Worm (Caenorhabditis elegans): ENCODE measurements around the gene gnrr-4.

- TF ChIP-seq F57C9.4 (tag; optimal IDR thresholded peaks at IDR 0.05) (no peak), tbx-9 (tag; optimal IDR thresholded peaks at IDR 0.05; ENCODE audit: borderline replicate concordance) (no peak), athp-1 (tag; optimal IDR thresholded peaks at IDR 0.05) (no peak), ama-1 (optimal IDR thresholded peaks at IDR 0.05) (no peak), ama-1 (GFP tag; optimal IDR thresholded peaks at IDR 0.05) (no peak), fkh-3 (tag; optimal IDR thresholded peaks at IDR 0.05) (no peak)
Observed at ce11 chrX:5772538-5773154, 29.5 kb upstream of the gnrr-4 start.

All from whole organism, young adult.